Worm (Caenorhabditis elegans): ENCODE results near the gene Y60C6A.3.

Y60C6A.3 gene

DNA sequence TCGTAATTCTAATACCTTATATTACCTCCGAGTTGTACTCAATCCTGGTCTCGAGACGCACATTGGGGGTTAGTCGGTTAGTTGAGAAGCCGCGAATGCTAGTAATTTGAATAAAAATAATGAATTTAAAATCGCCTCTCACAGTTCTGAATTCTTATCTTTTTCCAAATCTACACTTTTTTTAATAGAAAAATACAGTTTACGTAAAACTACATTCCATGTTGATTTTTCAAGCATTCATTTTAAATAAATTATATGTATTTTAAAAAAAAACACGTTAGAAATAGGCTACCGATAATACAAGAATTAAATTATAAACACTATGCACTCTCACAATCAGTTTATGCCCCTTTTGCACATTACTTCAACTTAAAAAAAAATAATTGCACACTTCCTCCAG lies 16.0 kb upstream of the Y60C6A.3 start, which contains the start of gene C18G1.9:
Gene C18G1.9, minus strand, starts transcription at position 101 of the 400 bp plus-strand sequence.
- TF ChIP-seq unc-3 (GFP tag; conservative IDR thresholded peaks at IDR 0.05) (no peak), unc-3 (tag; optimal IDR thresholded peaks at IDR 0.05) (no peak), ceh-30 (tag; optimal IDR thresholded peaks at IDR 0.05) (no peak), ceh-6 (GFP tag; optimal IDR thresholded peaks at IDR 0.05) (no peak), fax-1 (tag; optimal IDR thresholded peaks at IDR 0.05) (no peak), ama-1 (optimal IDR thresholded peaks at IDR 0.05) (no peak), gmeb-2 (tag; optimal IDR thresholded peaks at IDR 0.05) (no peak), sox-2 (GFP tag; IDR thresholded peaks at IDR 0.05) (no peak), madf-2 (tag; optimal IDR thresholded peaks at IDR 0.05) (no peak), C38D4.7 (GFP tag; optimal IDR thresholded peaks at IDR 0.05) (no peak), unc-86 (tag; optimal IDR thresholded peaks at IDR 0.05) (no peak), ceh-24 (tag; optimal IDR thresholded peaks at IDR 0.05) (no peak)

- TF ChIP-seq elt-2 (tag; optimal IDR thresholded peaks at IDR 0.05) (peak; percentile 52), ceh-48 (tag; optimal IDR thresholded peaks at IDR 0.05) (no peak)
Measured at ce11 chrV:4770408-4770947, 15.1 kb upstream of the Y60C6A.3 start, which contains the start of gene elt-7. Gene elt-7, plus strand, starts transcription at chrV:4770670.

ce11 chrV:4775140-4775539 lies 10.5 kb upstream of the Y60C6A.3 start:
- TF ChIP-seq T23F11.4 (GFP tag; optimal IDR thresholded peaks at IDR 0.05) (no peak), tbx-7 (tag; optimal IDR thresholded peaks at IDR 0.05) (no peak), pha-4 (tag; optimal IDR thresholded peaks at IDR 0.05) (no peak), nhr-11 (tag; optimal IDR thresholded peaks at IDR 0.05) (no peak), hlh-30 (tag; optimal IDR thresholded peaks at IDR 0.05; ENCODE audit: insufficient read depth) (no peak)

- TF ChIP-seq rnt-1 (tag; optimal IDR thresholded peaks at IDR 0.05) (peak; percentile 44), unc-55 (GFP tag; optimal IDR thresholded peaks at IDR 0.05) (peak; percentile 92), nhr-11 (tag; optimal IDR thresholded peaks at IDR 0.05) (no peak), hlh-13 (GFP tag; optimal IDR thresholded peaks at IDR 0.05) (no peak), lin-11 (tag; optimal IDR thresholded peaks at IDR 0.05) (no peak), ceh-22 (tag; optimal IDR thresholded peaks at IDR 0.05) (no peak), ahr-1 (tag; optimal IDR thresholded peaks at IDR 0.05) (no peak), nfya-1 (tag; optimal IDR thresholded peaks at IDR 0.05) (no peak), eyg-1 (tag; optimal IDR thresholded peaks at IDR 0.05) (no peak), che-1 (tag; optimal IDR thresholded peaks at IDR 0.05) (no peak), lim-6 (tag; optimal IDR thresholded peaks at IDR 0.05) (no peak), nhr-232 (tag; optimal IDR thresholded peaks at IDR 0.05) (no peak), ceh-14 (tag; optimal IDR thresholded peaks at IDR 0.05) (no peak), ceh-48 (tag; optimal IDR thresholded peaks at IDR 0.05) (no peak), unc-42 (tag; optimal IDR thresholded peaks at IDR 0.05) (no peak), ceh-18 (tag; optimal IDR thresholded peaks at IDR 0.05) (peak; percentile 66), fkh-10 (GFP tag; optimal IDR thresholded peaks at IDR 0.05) (no peak), dve-1 (tag; optimal IDR thresholded peaks at IDR 0.05) (no peak), pqm-1 (tag; optimal IDR thresholded peaks at IDR 0.05) (no peak), K02D7.2 (tag; optimal IDR thresholded peaks at IDR 0.05) (no peak), gmeb-2 (tag; optimal IDR thresholded peaks at IDR 0.05) (no peak), ceh-6 (GFP tag; optimal IDR thresholded peaks at IDR 0.05) (no peak), ceh-31 (tag; optimal IDR thresholded peaks at IDR 0.05) (no peak), npax-4 (tag; optimal IDR thresholded peaks at IDR 0.05) (no peak), hlh-8 (tag; optimal IDR thresholded peaks at IDR 0.05) (no peak), syd-9 (tag; optimal IDR thresholded peaks at IDR 0.05) (no peak)
Measured at ce11 chrV:4777388-4777986, 8.1 kb upstream of the Y60C6A.3 start, which contains the start of gene C18G1.1. Gene C18G1.1, plus strand, starts transcription at chrV:4777960.
